Fruit fly (Drosophila melanogaster) whole organism, embryonic: ENCODE data around the gene MICAL-like.

Experiments
- B-H2 ChIP-seq: fragments of 200-800 bp; sonication (Bioruptor generic); optimal IDR thresholded peaks from 2 replicates; lab custom pipeline; 2018; ENCODE audit warnings: missing biosample characterization, mild to moderate bottlenecking, missing genetic modification characterization
- CG10209 ChIP-seq: fragments of 200-800 bp; sonication (Bioruptor generic); optimal IDR thresholded peaks from 3 replicates; lab custom pipeline; 2017; ENCODE audit warnings: missing biosample characterization, mild to moderate bottlenecking, missing genetic modification characterization, missing genetic modification reagents
- CG10267 ChIP-seq: fragments of 200-800 bp; sonication (Bioruptor generic); optimal IDR thresholded peaks from 2 replicates; lab custom pipeline; 2018; ENCODE audit warnings: missing biosample characterization, mild to moderate bottlenecking, missing genetic modification characterization, moderate library complexity
- CG10274 ChIP-seq: fragments of 200-800 bp; sonication (Bioruptor generic); optimal IDR thresholded peaks from 3 replicates; lab custom pipeline; 2017; ENCODE audit warnings: missing biosample characterization, mild to moderate bottlenecking, missing genetic modification characterization
- CG10565 ChIP-seq: fragments of 200-800 bp; sonication (Bioruptor generic); optimal IDR thresholded peaks from 3 replicates; lab custom pipeline; 2016; ENCODE audit warnings: missing biosample characterization, mild to moderate bottlenecking, missing genetic modification characterization
- CG12659 ChIP-seq: fragments of 200-800 bp; sonication (Bioruptor generic); optimal IDR thresholded peaks from 3 replicates; lab custom pipeline; 2017; ENCODE audit warnings: mild to moderate bottlenecking, missing biosample characterization, missing genetic modification reagents, missing genetic modification characterization
- CG1647 ChIP-seq: fragments of 200-800 bp; sonication (Bioruptor generic); optimal IDR thresholded peaks from 3 replicates; lab custom pipeline; 2016; ENCODE audit warnings: missing biosample characterization, missing genetic modification characterization
- CG18011 ChIP-seq: fragments of 200-800 bp; sonication (Bioruptor generic); optimal IDR thresholded peaks from 2 replicates; lab custom pipeline; 2017; ENCODE audit warnings: missing biosample characterization, missing genetic modification characterization, mild to moderate bottlenecking, moderate library complexity, missing genotype
- CG30403 ChIP-seq: fragments of 200-800 bp; sonication (Bioruptor generic); optimal IDR thresholded peaks from 3 replicates; lab custom pipeline; 2016; ENCODE audit warnings: missing biosample characterization, missing genetic modification characterization
- CG32772 ChIP-seq: fragments of 200-800 bp; sonication (Bioruptor generic); IDR thresholded peaks from 2 replicates; pipeline ENCODE4 v1.3.6; 2022; ENCODE audit warnings: missing biosample characterization, missing genetic modification characterization
- CG42726 ChIP-seq: fragments of 200-800 bp; sonication (Bioruptor generic); IDR thresholded peaks from 2 replicates; pipeline ENCODE4 v1.3.6; 2022; ENCODE audit warnings: missing biosample characterization, missing genetic modification characterization; ENCODE audit not compliant: partially characterized antibody
- CG6272 ChIP-seq: fragments of 200-800 bp; sonication (Bioruptor generic); IDR thresholded peaks from 2 replicates; pipeline ENCODE4 v1.3.6; 2022; ENCODE audit warnings: missing biosample characterization, missing genetic modification characterization
- CG7372 ChIP-seq: fragments of 200-800 bp; sonication (Bioruptor generic); IDR thresholded peaks from 2 replicates; pipeline ENCODE4 v1.3.6; 2022; ENCODE audit warnings: missing biosample characterization, missing genetic modification characterization
- CG7987 ChIP-seq: fragments of 200-800 bp; sonication (Bioruptor generic); optimal IDR thresholded peaks from 2 replicates; lab custom pipeline; 2018; ENCODE audit warnings: missing biosample characterization, mild to moderate bottlenecking, missing genetic modification characterization, moderate library complexity
- CG8089 ChIP-seq: fragments of 200-800 bp; sonication (Bioruptor generic); optimal IDR thresholded peaks from 3 replicates; lab custom pipeline; 2016; ENCODE audit warnings: missing biosample characterization, missing genetic modification characterization
- Dad ChIP-seq: fragments of 200-800 bp; sonication (Bioruptor generic); optimal IDR thresholded peaks from 3 replicates; lab custom pipeline; 2016; ENCODE audit warnings: missing biosample characterization, missing genetic modification characterization
- Deaf1 ChIP-seq: fragments of 200-800 bp; optimal IDR thresholded peaks from 3 replicates; lab custom pipeline; 2019; ENCODE audit warnings: missing biosample characterization, mild to moderate bottlenecking, missing genetic modification characterization, moderate library complexity
- E2f1 ChIP-seq: fragments of 200-800 bp; sonication (Bioruptor generic); IDR thresholded peaks from 2 replicates; pipeline ENCODE4 v1.3.6; 2022; ENCODE audit warnings: missing biosample characterization, missing genetic modification characterization
- E2f2 ChIP-seq: fragments of 200-800 bp; sonication (Bioruptor generic); IDR thresholded peaks from 2 replicates; pipeline ENCODE4 v1.3.6; 2022; ENCODE audit warnings: missing biosample characterization, missing genetic modification characterization
- Kr ChIP-seq: fragments of 200-800 bp; sonication (Bioruptor generic); optimal IDR thresholded peaks from 2 replicates; lab custom pipeline; 2017; ENCODE audit warnings: missing biosample characterization, mild to moderate bottlenecking, missing genetic modification characterization
- Max ChIP-seq: fragments of 200-800 bp; sonication (Bioruptor generic); optimal IDR thresholded peaks from 2 replicates; lab custom pipeline; 2016; ENCODE audit warnings: missing biosample characterization, mild to moderate bottlenecking, missing genetic modification characterization
- Med ChIP-seq: fragments of 200-800 bp; sonication (Bioruptor generic); peaks from one replicate; lab custom pipeline; 2016; ENCODE audit warnings: missing biosample characterization, missing genetic modification characterization, mild to moderate bottlenecking, inconsistent platforms, moderate library complexity
- Nf-YA ChIP-seq: fragments of 200-800 bp; sonication (Bioruptor generic); IDR thresholded peaks from 2 replicates; pipeline ENCODE4 v1.3.6; 2022; ENCODE audit warnings: missing biosample characterization, missing genetic modification characterization
- NfI ChIP-seq: fragments of 200-800 bp; sonication (Bioruptor generic); optimal IDR thresholded peaks from 3 replicates; lab custom pipeline; 2018; ENCODE audit warnings: missing biosample characterization, mild to moderate bottlenecking, missing genetic modification characterization, moderate library complexity
- Pdp1 ChIP-seq, 2 experiments: fragments of 200-800 bp; sonication (Bioruptor generic); optimal IDR thresholded peaks; 3 replicates each; lab custom pipeline; 2016; ENCODE audit warnings: missing biosample characterization in 2 of 2, missing genetic modification characterization in 2 of 2, mild to moderate bottlenecking in 1 of 2, moderate library complexity in 1 of 2
- Trl ChIP-seq, 3 experiments: fragments of >200 bp in 2 of 3; fragments of 200-800 bp in 1 of 3; sonication (Bioruptor generic) in 1 of 3; optimal IDR thresholded peaks; 2 replicates in 1 of 3; 3 replicates in 2 of 3; lab custom pipeline; 2016 to 2017; ENCODE audit warnings: missing biosample characterization in 1 of 3, missing genetic modification characterization in 1 of 3
- Xrp1 ChIP-seq: fragments of 200-800 bp; sonication (Bioruptor generic); IDR thresholded peaks from 2 replicates; pipeline ENCODE4 v1.3.6; 2022; ENCODE audit warnings: missing biosample characterization, missing genetic modification characterization
- ab ChIP-seq: fragments of 200-800 bp; sonication (Bioruptor generic); optimal IDR thresholded peaks from 2 replicates; lab custom pipeline; 2016; ENCODE audit warnings: missing biosample characterization, missing genetic modification characterization
- aop ChIP-seq: fragments of 200-800 bp; sonication (Bioruptor generic); IDR thresholded peaks from 2 replicates; pipeline ENCODE4 v1.3.6; 2022; ENCODE audit warnings: missing biosample characterization, missing genetic modification characterization
- ap ChIP-seq: fragments of 200-800 bp; sonication (Bioruptor generic); IDR thresholded peaks from 2 replicates; pipeline ENCODE4 v1.3.6; 2022; ENCODE audit warnings: missing biosample characterization, missing genetic modification characterization
- ato ChIP-seq: fragments of 200-800 bp; sonication (Bioruptor generic); IDR thresholded peaks from 2 replicates; pipeline ENCODE4 v1.3.6; 2022; ENCODE audit warnings: missing biosample characterization, missing genetic modification characterization; ENCODE audit not compliant: partially characterized antibody
- az2 ChIP-seq: fragments of 200-800 bp; sonication (Bioruptor generic); optimal IDR thresholded peaks from 3 replicates; lab custom pipeline; 2016; ENCODE audit warnings: missing biosample characterization, missing genetic modification characterization
- br ChIP-seq: fragments of >200 bp; optimal IDR thresholded peaks from 2 replicates; lab custom pipeline; 2017
- cad ChIP-seq: fragments of >200 bp; optimal IDR thresholded peaks from 2 replicates; lab custom pipeline; 2017; ENCODE audit warnings: missing biosample characterization, missing genetic modification characterization
- dysf ChIP-seq: fragments of 200-800 bp; sonication (Bioruptor generic); IDR thresholded peaks from 3 replicates; pipeline ENCODE4 v1.3.6; 2022; ENCODE audit warnings: missing biosample characterization, missing genetic modification characterization
- ems ChIP-seq: fragments of 200-800 bp; sonication (Bioruptor generic); optimal IDR thresholded peaks from 3 replicates; lab custom pipeline; 2016; ENCODE audit warnings: missing biosample characterization, missing genetic modification characterization
- gfzf ChIP-seq: fragments of 200-800 bp; sonication (Bioruptor generic); optimal IDR thresholded peaks from 2 replicates; lab custom pipeline; 2016; ENCODE audit warnings: missing biosample characterization, mild to moderate bottlenecking, missing genetic modification characterization, moderate library complexity
- gsb ChIP-seq: fragments of 200-800 bp; sonication (Bioruptor generic); IDR thresholded peaks from 2 replicates; pipeline ENCODE4 v1.3.6; 2022; ENCODE audit warnings: missing biosample characterization, missing genetic modification characterization
- mam ChIP-seq: fragments of 200-800 bp; sonication (Bioruptor generic); optimal IDR thresholded peaks from 3 replicates; lab custom pipeline; 2016; ENCODE audit warnings: missing biosample characterization, missing genetic modification characterization
- mirr ChIP-seq: fragments of 200-800 bp; sonication (Bioruptor generic); optimal IDR thresholded peaks from 3 replicates; lab custom pipeline; 2018; ENCODE audit warnings: missing biosample characterization, mild to moderate bottlenecking, missing genetic modification characterization
- oc ChIP-seq: fragments of 200-800 bp; sonication (Bioruptor generic); optimal IDR thresholded peaks from 2 replicates; lab custom pipeline; 2018; ENCODE audit warnings: missing biosample characterization, mild to moderate bottlenecking, missing genetic modification characterization, moderate library complexity
- pb ChIP-seq: fragments of 200-800 bp; sonication (Bioruptor generic); optimal IDR thresholded peaks from 3 replicates; lab custom pipeline; 2016; ENCODE audit warnings: missing biosample characterization, missing genetic modification characterization
- sd ChIP-seq: fragments of 200-800 bp; sonication (Bioruptor generic); optimal IDR thresholded peaks from 3 replicates; lab custom pipeline; 2018; ENCODE audit warnings: missing biosample characterization, mild to moderate bottlenecking, missing genetic modification characterization, moderate library complexity
- sna ChIP-seq: fragments of 200-800 bp; sonication (Bioruptor generic); IDR thresholded peaks from 2 replicates; pipeline ENCODE4 v1.3.6; 2022; ENCODE audit warnings: missing biosample characterization, missing genetic modification characterization; ENCODE audit not compliant: partially characterized antibody
- sqz ChIP-seq: fragments of 200-800 bp; sonication (Bioruptor generic); optimal IDR thresholded peaks from 3 replicates; lab custom pipeline; 2018; ENCODE audit warnings: missing biosample characterization, mild to moderate bottlenecking, missing genetic modification characterization
- sug ChIP-seq: fragments of 200-800 bp; optimal IDR thresholded peaks from 2 replicates; lab custom pipeline; 2019; ENCODE audit warnings: missing biosample characterization, mild to moderate bottlenecking, missing genetic modification characterization, moderate library complexity
- vfl ChIP-seq: fragments of 200-800 bp; sonication (Bioruptor generic); optimal IDR thresholded peaks from 2 replicates; lab custom pipeline; 2016; ENCODE audit warnings: missing biosample characterization, missing genetic modification characterization
- wek ChIP-seq: fragments of 200-800 bp; sonication (Bioruptor generic); optimal IDR thresholded peaks from 3 replicates; lab custom pipeline; 2018; ENCODE audit warnings: missing biosample characterization, mild to moderate bottlenecking, missing genetic modification characterization, moderate library complexity
- z ChIP-seq: fragments of 200-800 bp; sonication (Bioruptor generic); IDR thresholded peaks from 3 replicates; pipeline ENCODE4 v1.3.6; 2022; ENCODE audit warnings: missing biosample characterization, missing genetic modification characterization

Gene MICAL-like

dm6 chr3L:13022160-13022853, 7.2 kb upstream of the MICAL-like start, which contains the start of gene Adk2 (continued):
- TF ChIP-seq az2 (GFP tag; lab: Kevin White, UChicago), result no peak
- TF ChIP-seq pb (GFP tag; lab: Kevin White, UChicago), result no peak
- no peak for TF ChIP-seq CG10274
- TF ChIP-seq Kr (GFP tag; lab: Kevin White, UChicago), result no peak
- no peak for TF ChIP-seq aop (GFP tag; lab: Robert Waterston, UW)
- no peak for TF ChIP-seq CG10209
- no peak for TF ChIP-seq br (lab: Kevin White, UChicago)
- TF ChIP-seq sug, result no peak
- no peak for TF ChIP-seq wek
- peak; percentile 28 for TF ChIP-seq Max (GFP tag; lab: Kevin White, UChicago)
- TF ChIP-seq sna (GFP tag; lab: Robert Waterston, UW), result peak; percentile 23; the same call in 1 of the 2 replicates
- TF ChIP-seq CG18011 (GFP tag; lab: Kevin White, UChicago), result no peak
- peak; percentile 40; the same call in 1 of the 2 replicates for TF ChIP-seq gsb (GFP tag; lab: Robert Waterston, UW)
- TF ChIP-seq z (GFP tag; lab: Robert Waterston, UW), result no peak
- TF ChIP-seq Xrp1 (GFP tag; lab: Robert Waterston, UW), result no peak
- no peak for TF ChIP-seq vfl (GFP tag; lab: Kevin White, UChicago)
- TF ChIP-seq Trl (optimal IDR thresholded peaks at IDR 0.05; lab: Kevin White, UChicago), result no peak
- TF ChIP-seq Trl (GFP tag; optimal IDR thresholded peaks at IDR 0.05; lab: Kevin White, UChicago), result no peak
- peak; percentile 79 for TF ChIP-seq gfzf (GFP tag; lab: Kevin White, UChicago)
- peak; percentile 20; the same call in 1 of the 2 replicates for TF ChIP-seq E2f2
- peak; percentile 30; the same call in 1 of the 2 replicates for TF ChIP-seq E2f1 (GFP tag; lab: Robert Waterston, UW)
- peak; percentile 17 for TF ChIP-seq NfI
- TF ChIP-seq CG6272 (GFP tag; lab: Robert Waterston, UW), result peak; percentile 70
- peak; percentile 60 for TF ChIP-seq Deaf1 (tag; lab: Kevin White, UChicago)
- 0 out of 2 replicates have a peak, but pooled peaks have one; percentile 27 for TF ChIP-seq Nf-YA (GFP tag; lab: Robert Waterston, UW)
- peak; percentile 8; the same call in 1 of the 2 replicates for TF ChIP-seq CG7372 (GFP tag; lab: Robert Waterston, UW)
- no peak for TF ChIP-seq ap
- TF ChIP-seq CG1647 (GFP tag; lab: Kevin White, UChicago), result no peak
- peak; percentile 31; the same call in 1 of the 2 replicates for TF ChIP-seq CG32772 (GFP tag; lab: Robert Waterston, UW)
- TF ChIP-seq CG30403, result no peak
- no peak for TF ChIP-seq CG10267
- TF ChIP-seq dysf (GFP tag; lab: Robert Waterston, UW), result peak; percentile 55; the same call in 2 of the 3 replicates
- peak; percentile 89 for TF ChIP-seq Med (GFP tag; lab: Kevin White, UChicago)
- 0 out of 2 replicates have a peak, but pooled peaks have one; percentile 56 for TF ChIP-seq CG42726 (GFP tag; lab: Robert Waterston, UW)
- no peak for TF ChIP-seq mam (GFP tag; lab: Kevin White, UChicago)
- TF ChIP-seq CG12659 (GFP tag; lab: Kevin White, UChicago), result peak; percentile 5
- TF ChIP-seq CG7987, result peak; percentile 34
- TF ChIP-seq CG8089, result no peak
- TF ChIP-seq Dad (GFP tag; lab: Kevin White, UChicago), result no peak
- TF ChIP-seq sd (tag; lab: Kevin White, UChicago), result peak; percentile 82
- TF ChIP-seq CG10565 (GFP tag; lab: Kevin White, UChicago), result no peak
- no peak for TF ChIP-seq ab (GFP tag; lab: Kevin White, UChicago)
- no peak for TF ChIP-seq sqz (GFP tag; lab: Kevin White, UChicago)
- TF ChIP-seq Pdp1 (GFP tag; optimal IDR thresholded peaks at IDR 0.05; lab: Kevin White, UChicago), result peak in 1 of 2 experiments; percentile 89
- TF ChIP-seq mirr (GFP tag; lab: Kevin White, UChicago), result no peak
- peak; percentile 20 for TF ChIP-seq ems (GFP tag; lab: Kevin White, UChicago)
- TF ChIP-seq ato (GFP tag; lab: Robert Waterston, UW), result no peak; the same call in 1 of the 2 replicates
- TF ChIP-seq cad (GFP tag; lab: Kevin White, UChicago), result no peak
- TF ChIP-seq B-H2 (GFP tag; lab: Kevin White, UChicago), result peak; percentile 31
- TF ChIP-seq oc, result no peak
